Worm (Caenorhabditis elegans) whole organism, dauer: ENCODE measurements around the gene M28.10.

ENCODE experiments used
- unc-62 ChIP-seq: sonication (generic microtip); optimal IDR thresholded peaks from 2 replicates; lab custom pipeline; 2017; ENCODE audit warnings: missing biosample characterization, missing genetic modification reagents, missing genetic modification characterization

M28.10 gene

DNA sequence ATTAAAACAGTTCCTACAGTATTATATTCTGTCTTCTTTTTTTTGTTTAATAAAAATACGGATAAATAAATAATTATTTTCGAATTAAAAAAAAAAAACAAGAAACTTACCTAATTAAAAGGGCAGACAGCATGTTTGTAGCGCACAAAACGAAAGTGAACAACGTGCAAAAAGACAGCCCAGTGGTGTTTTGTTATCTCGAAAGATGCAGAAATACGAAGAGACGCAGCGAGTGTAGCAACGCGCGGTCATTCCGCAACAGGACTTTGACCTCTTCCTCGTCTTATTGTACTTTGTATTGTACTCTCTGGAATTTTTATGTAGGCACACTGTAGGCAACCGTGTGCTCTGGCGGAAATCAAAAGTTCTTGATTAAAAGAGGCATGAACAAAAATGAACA lies 46.3 kb downstream of the M28.10 start, which contains the start of gene gbh-1:
Gene gbh-1 (minus strand): TSS at position 149 of the 400 bp plus-strand sequence.
- no peak for TF ChIP-seq unc-62 (GFP tag; lab: Kevin White, UChicago)

DNA sequence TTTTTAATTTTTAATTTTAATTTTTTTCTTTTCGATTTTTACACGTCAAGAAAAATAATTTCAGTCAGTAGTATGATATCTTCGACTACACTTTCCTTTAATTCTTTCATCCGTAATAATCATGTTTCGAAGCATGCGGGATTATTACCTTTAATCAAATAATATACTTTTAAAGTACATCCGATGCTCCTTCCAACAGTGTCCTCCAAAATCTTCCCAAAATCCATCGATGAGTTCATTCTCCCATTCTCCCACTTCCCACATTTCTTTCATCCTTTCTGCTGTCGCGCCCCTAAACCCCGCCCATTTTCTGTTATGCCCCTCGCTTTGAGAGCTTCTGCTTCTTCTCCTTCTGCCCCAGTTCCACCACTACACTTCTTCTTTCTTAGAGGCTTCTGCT lies 47.4 kb downstream of the M28.10 start, which contains the start of gene lgc-57:
Gene lgc-57 (plus strand): TSS at position 301 of the 400 bp plus-strand sequence.
- no peak for TF ChIP-seq unc-62 (GFP tag; lab: Kevin White, UChicago)

ce11 chrII:10696060-10696459 lies 48.7 kb downstream of the M28.10 start:
- TF ChIP-seq unc-62 (GFP tag; lab: Kevin White, UChicago): no peak
